Worm (Caenorhabditis elegans): ENCODE results near the gene B0432.11.

DNA sequence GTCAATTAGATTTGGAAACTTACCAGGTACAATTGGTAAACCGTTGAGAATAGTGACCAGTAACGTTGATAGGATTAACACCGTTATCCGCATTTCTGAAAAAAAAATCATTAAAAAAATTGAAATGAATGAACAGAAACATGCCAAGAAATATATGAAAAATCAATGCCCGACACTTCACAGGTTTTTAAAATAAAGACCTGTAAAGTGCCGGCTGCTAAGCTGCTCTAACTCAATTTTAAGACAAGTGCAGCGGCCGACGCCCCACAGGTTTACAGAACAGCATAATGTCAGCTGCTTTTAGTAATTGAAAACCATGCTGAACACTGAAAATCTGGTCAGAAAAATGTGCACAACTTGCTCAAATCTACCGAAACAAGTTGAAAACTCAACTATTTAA is 37.9 kb upstream of the B0432.11 start, which contains the start of gene cbn-1:
- no peak for TF ChIP-seq nfyb-1 (GFP tag; IDR thresholded peaks at IDR 0.05)
- no peak for TF ChIP-seq sptf-2 (GFP tag; optimal IDR thresholded peaks at IDR 0.05)
- TF ChIP-seq dox-1 (GFP tag; IDR thresholded peaks at IDR 0.05): no peak
- TF ChIP-seq lag-1 (GFP tag; IDR thresholded peaks at IDR 0.05): no peak
- no peak for TF ChIP-seq attf-3 (GFP tag; conservative IDR thresholded peaks at IDR 0.05)

All from whole organism, young adult.